Worm (Caenorhabditis elegans) whole organism, L3 larva: Measurements from ENCODE around the gene fipr-17.

ENCODE experiments used
- ama-1 ChIP-seq: fragments of 150-350 bp; optimal IDR thresholded peaks from 2 replicates; lab custom pipeline; 2018
- fos-1 ChIP-seq: fragments of 150-350 bp; optimal IDR thresholded peaks from 2 replicates; lab custom pipeline; 2014; ENCODE audit warnings: missing biosample characterization, missing genetic modification characterization
- jun-1 ChIP-seq: fragments of 150-350 bp; optimal IDR thresholded peaks from 2 replicates; lab custom pipeline; 2014; ENCODE audit warnings: missing biosample characterization, missing genetic modification reagents, missing genetic modification characterization
- lin-39 ChIP-seq: fragments of 150-350 bp; optimal IDR thresholded peaks from 2 replicates; lab custom pipeline; 2018; ENCODE audit warnings: missing biosample characterization, missing genetic modification reagents, missing genetic modification characterization
- nhr-12 ChIP-seq: fragments of 150-350 bp; optimal IDR thresholded peaks from 2 replicates; lab custom pipeline; 2014; ENCODE audit warnings: missing biosample characterization, missing genetic modification characterization
- nhr-77 ChIP-seq: fragments of 150-350 bp; optimal IDR thresholded peaks from 2 replicates; lab custom pipeline; 2014; ENCODE audit warnings: missing biosample characterization, missing genetic modification characterization
- skn-1 ChIP-seq: fragments of 150-350 bp; optimal IDR thresholded peaks from 2 replicates; lab custom pipeline; 2014; ENCODE audit warnings: missing biosample characterization, missing genetic modification characterization
- snpc-4 ChIP-seq: fragments of 150-350 bp; optimal IDR thresholded peaks from 2 replicates; lab custom pipeline; 2014; ENCODE audit warnings: missing biosample characterization, missing genetic modification characterization
- unc-39 ChIP-seq: sonication (generic microtip); optimal IDR thresholded peaks from 4 replicates; lab custom pipeline; 2017; ENCODE audit warnings: missing biosample characterization, missing genetic modification characterization

ce11 chrIII:10967010-10967409 lies 40.4 kb downstream of the fipr-17 start, which contains the start of gene W05B2.2:
- TF ChIP-seq jun-1 (tag; lab: Kevin White, UChicago) = no peak
- TF ChIP-seq ama-1 (lab: Kevin White, UChicago) = no peak
- TF ChIP-seq skn-1 (tag; lab: Kevin White, UChicago) = no peak
- TF ChIP-seq lin-39 = no peak
- TF ChIP-seq snpc-4 (tag; lab: Kevin White, UChicago) = no peak
- TF ChIP-seq nhr-12 (tag; lab: Kevin White, UChicago) = no peak
- TF ChIP-seq nhr-77 (tag; lab: Kevin White, UChicago) = no peak
- no peak for TF ChIP-seq unc-39 (tag; lab: Kevin White, UChicago)
- TF ChIP-seq fos-1 (tag; lab: Kevin White, UChicago) = no peak
